Worm (Caenorhabditis elegans) whole organism, young adult: ENCODE measurements around the gene F56C3.10.
A peak's percentile ranks its signal among the peaks of the same experiment; 100 is the strongest.

Experiments used
- B0019.2 ChIP-seq: fragments of 200-800 bp; sonication (Bioruptor generic); conservative IDR thresholded peaks from 2 replicates; pipeline ENCODE4 v1.3.6; 2022; ENCODE audit warnings: missing genetic modification reagents, missing genetic modification characterization, missing compliant biosample characterization
- B0035.1 ChIP-seq: sonication (generic microtip); optimal IDR thresholded peaks from 2 replicates; lab custom pipeline; 2016; ENCODE audit warnings: missing genetic modification characterization, mild to moderate bottlenecking, missing compliant biosample characterization, missing genotype, missing genetic modification reagents
- C06A6.2 ChIP-seq: fragments of 200-800 bp; sonication (Bioruptor generic); conservative IDR thresholded peaks from 2 replicates; pipeline ENCODE4 v1.3.6; 2022; ENCODE audit warnings: missing genetic modification characterization, missing compliant biosample characterization
- D2030.7 ChIP-seq: fragments of 200-800 bp; sonication (Bioruptor generic); IDR thresholded peaks from 2 replicates; pipeline ENCODE4 v1.3.6; 2022; ENCODE audit warnings: missing genetic modification reagents, missing genetic modification characterization, missing compliant biosample characterization
- F39B2.1 ChIP-seq: fragments of 200-800 bp; sonication (Bioruptor generic); IDR thresholded peaks from 2 replicates; pipeline ENCODE4 v1.3.6; 2022; ENCODE audit warnings: missing genetic modification reagents, missing genetic modification characterization, missing compliant biosample characterization
- F57A8.1 ChIP-seq: fragments of 200-800 bp; sonication (Bioruptor generic); optimal IDR thresholded peaks from 2 replicates; lab custom pipeline; 2018; ENCODE audit warnings: mild to moderate bottlenecking, missing genetic modification characterization, moderate library complexity, missing compliant biosample characterization
- F57C9.4 ChIP-seq: sonication (generic microtip); optimal IDR thresholded peaks from 2 replicates; lab custom pipeline; 2017; ENCODE audit warnings: mild to moderate bottlenecking, missing genetic modification characterization, missing compliant biosample characterization
- Y53G8AR.9 ChIP-seq: fragments of 200-800 bp; sonication (Bioruptor generic); conservative IDR thresholded peaks from 2 replicates; pipeline ENCODE4 v1.3.6; 2022; ENCODE audit warnings: missing genetic modification reagents, missing genetic modification characterization, missing compliant biosample characterization
- akir-1 ChIP-seq: fragments of 200-800 bp; sonication (Bioruptor generic); optimal IDR thresholded peaks from 2 replicates; lab custom pipeline; 2018; ENCODE audit warnings: mild to moderate bottlenecking, missing genetic modification characterization, moderate library complexity, missing compliant biosample characterization
- aptf-3 ChIP-seq: fragments of 200-800 bp; sonication (Bioruptor generic); IDR thresholded peaks from 2 replicates; pipeline ENCODE4 v1.3.6; 2022; ENCODE audit warnings: missing genetic modification characterization, missing compliant biosample characterization
- athp-1 ChIP-seq: sonication (generic microtip); optimal IDR thresholded peaks from 2 replicates; lab custom pipeline; 2017; ENCODE audit warnings: mild to moderate bottlenecking, missing genetic modification characterization, missing compliant biosample characterization
- attf-5 ChIP-seq: fragments of 200-800 bp; sonication (Bioruptor generic); optimal IDR thresholded peaks from 2 replicates; lab custom pipeline; 2018; ENCODE audit warnings: mild to moderate bottlenecking, missing genetic modification characterization, missing compliant biosample characterization
- ccch-3 ChIP-seq: fragments of 200-800 bp; sonication (Bioruptor generic); optimal IDR thresholded peaks from 2 replicates; lab custom pipeline; 2018; ENCODE audit warnings: mild to moderate bottlenecking, missing genetic modification characterization, missing compliant biosample characterization
- cebp-1 ChIP-seq, 2 experiments: fragments of 200-800 bp in 1 of 2; sonication (Bioruptor generic) in 1 of 2; sonication (generic microtip) in 1 of 2; IDR thresholded peaks in 1 of 2; optimal IDR thresholded peaks in 1 of 2; 2 replicates each; pipeline versions ENCODE4 v1.3.6 to Lab custom; 2017 to 2022; ENCODE audit warnings: missing compliant biosample characterization in 2 of 2, missing genetic modification characterization in 2 of 2, mild to moderate bottlenecking in 1 of 2, missing genetic modification reagents in 1 of 2, moderate library complexity in 1 of 2
- ceh-100 ChIP-seq: fragments of 200-800 bp; sonication (Bioruptor generic); IDR thresholded peaks from 2 replicates; pipeline ENCODE4 v1.3.6; 2022; ENCODE audit warnings: missing genetic modification reagents, missing genetic modification characterization, missing compliant biosample characterization
- ceh-27 ChIP-seq: fragments of 200-800 bp; sonication (Bioruptor generic); optimal IDR thresholded peaks from 2 replicates; lab custom pipeline; 2018; ENCODE audit warnings: mild to moderate bottlenecking, missing genetic modification characterization, moderate library complexity, missing compliant biosample characterization
- dpff-1 ChIP-seq: sonication (generic microtip); optimal IDR thresholded peaks from 2 replicates; lab custom pipeline; 2017; ENCODE audit warnings: mild to moderate bottlenecking, missing genetic modification characterization, missing compliant biosample characterization
- egl-18 ChIP-seq: fragments of 200-800 bp; sonication (Bioruptor generic); IDR thresholded peaks from 2 replicates; pipeline ENCODE4 v1.3.6; 2022; ENCODE audit warnings: missing genetic modification reagents, missing genetic modification characterization, missing compliant biosample characterization
- egrh-3 ChIP-seq: fragments of 200-800 bp; sonication (Bioruptor generic); IDR thresholded peaks from 2 replicates; pipeline ENCODE4 v1.3.6; 2022; ENCODE audit warnings: missing genetic modification reagents, missing genetic modification characterization, missing compliant biosample characterization
- ekl-4 ChIP-seq: fragments of 200-800 bp; sonication (Bioruptor generic); IDR thresholded peaks from 2 replicates; pipeline ENCODE4 v1.3.6; 2022; ENCODE audit warnings: missing genetic modification reagents, missing genetic modification characterization, missing compliant biosample characterization
- hlh-26 ChIP-seq: fragments of 200-800 bp; sonication (Bioruptor generic); conservative IDR thresholded peaks from 2 replicates; pipeline ENCODE4 v1.3.6; 2022; ENCODE audit warnings: missing genetic modification reagents, missing genetic modification characterization, missing compliant biosample characterization
- hsf-1 ChIP-seq: fragments of 200-800 bp; sonication (Bioruptor generic); IDR thresholded peaks from 2 replicates; pipeline ENCODE4 v1.3.6; 2022; ENCODE audit warnings: missing genetic modification reagents, missing genetic modification characterization, missing compliant biosample characterization
- lag-1 ChIP-seq: fragments of 200-800 bp; sonication (Bioruptor generic); IDR thresholded peaks from 2 replicates; pipeline ENCODE4 v1.3.6; 2022; ENCODE audit warnings: missing genetic modification reagents, missing genetic modification characterization, missing compliant biosample characterization
- let-526 ChIP-seq: fragments of 200-800 bp; sonication (Bioruptor generic); IDR thresholded peaks from 2 replicates; pipeline ENCODE4 v1.3.6; 2022; ENCODE audit warnings: missing genetic modification reagents, missing genetic modification characterization, missing compliant biosample characterization
- let-607 ChIP-seq, 2 experiments: fragments of 200-800 bp in 1 of 2; sonication (Bioruptor generic) in 1 of 2; sonication (generic microtip) in 1 of 2; optimal IDR thresholded peaks; 2 replicates each; lab custom pipeline; 2016 to 2018; ENCODE audit warnings: mild to moderate bottlenecking in 2 of 2, missing compliant biosample characterization in 2 of 2, missing genetic modification characterization in 2 of 2, moderate library complexity in 2 of 2, missing genotype in 1 of 2
- lin-54 ChIP-seq: fragments of 200-800 bp; sonication (Bioruptor generic); optimal IDR thresholded peaks from 2 replicates; lab custom pipeline; 2018; ENCODE audit warnings: mild to moderate bottlenecking, missing genetic modification characterization, missing compliant biosample characterization
- lsl-1 ChIP-seq: fragments of 200-800 bp; sonication (Bioruptor generic); optimal IDR thresholded peaks from 2 replicates; lab custom pipeline; 2018; ENCODE audit warnings: mild to moderate bottlenecking, missing genetic modification characterization, moderate library complexity, missing compliant biosample characterization
- lsy-27 ChIP-seq: sonication (generic microtip); optimal IDR thresholded peaks from 2 replicates; lab custom pipeline; 2017; ENCODE audit warnings: missing genetic modification characterization, mild to moderate bottlenecking, missing compliant biosample characterization, antibody characterized with exemption, missing genotype, borderline replicate concordance; ENCODE audit not compliant: insufficient read depth
- mel-28 ChIP-seq: sonication (generic microtip); optimal IDR thresholded peaks from 2 replicates; lab custom pipeline; 2016; ENCODE audit warnings: borderline replicate concordance, mild to moderate bottlenecking, missing genetic modification characterization, missing compliant biosample characterization
- mes-4 ChIP-seq: sonication (generic microtip); optimal IDR thresholded peaks from 2 replicates; lab custom pipeline; 2016; ENCODE audit warnings: missing genotype, missing genetic modification characterization, missing compliant biosample characterization
- nfya-2 ChIP-seq: fragments of 200-800 bp; sonication (Bioruptor generic); IDR thresholded peaks from 2 replicates; pipeline ENCODE4 v1.3.6; 2022; ENCODE audit warnings: missing genetic modification reagents, missing genetic modification characterization, missing compliant biosample characterization
- nhr-120 ChIP-seq: fragments of 200-800 bp; sonication (Bioruptor generic); IDR thresholded peaks from 2 replicates; pipeline ENCODE4 v1.3.6; 2022; ENCODE audit warnings: missing genetic modification characterization, missing compliant biosample characterization
- nhr-179 ChIP-seq: sonication (generic microtip); optimal IDR thresholded peaks from 2 replicates; lab custom pipeline; 2016; ENCODE audit warnings: mild to moderate bottlenecking, missing genetic modification characterization, missing compliant biosample characterization
- pha-4 ChIP-seq: fragments of 150-350 bp; sonication (generic microtip); optimal IDR thresholded peaks from 2 replicates; lab custom pipeline; 2014; ENCODE audit warnings: missing biosample characterization, missing genetic modification reagents, missing genetic modification characterization
- rec-8 ChIP-seq, 2 experiments: sonication (generic microtip); optimal IDR thresholded peaks; 2 replicates each; lab custom pipeline; 2016; ENCODE audit warnings: mild to moderate bottlenecking in 2 of 2, missing genetic modification characterization in 2 of 2, missing genetic modification reagents in 2 of 2, missing genotype in 2 of 2, missing biosample characterization in 1 of 2, missing compliant biosample characterization in 1 of 2, moderate library complexity in 1 of 2
- sea-2 ChIP-seq: fragments of 200-800 bp; sonication (Bioruptor generic); IDR thresholded peaks from 2 replicates; pipeline ENCODE4 v1.3.6; 2022; ENCODE audit warnings: missing genetic modification characterization, missing compliant biosample characterization
- snpc-1.1 ChIP-seq: sonication (generic microtip); optimal IDR thresholded peaks from 2 replicates; lab custom pipeline; 2017; ENCODE audit warnings: missing genetic modification characterization, mild to moderate bottlenecking, missing compliant biosample characterization, antibody characterized with exemption, moderate library complexity, missing genotype, missing genetic modification reagents; ENCODE audit not compliant: insufficient read depth
- snpc-4 ChIP-seq, 5 experiments: fragments of 150-350 bp in 1 of 5; sonication (generic microtip) in 4 of 5; optimal IDR thresholded peaks; 2 replicates each; lab custom pipeline; 2014 to 2018; ENCODE audit warnings: missing genetic modification characterization in 5 of 5, missing biosample characterization in 3 of 5, antibody characterized with exemption in 2 of 5, mild to moderate bottlenecking in 2 of 5, missing compliant biosample characterization in 2 of 5, missing genotype in 2 of 5, moderate library complexity in 2 of 5, missing genetic modification reagents in 1 of 5
- somi-1 ChIP-seq: fragments of 200-800 bp; sonication (Bioruptor generic); optimal IDR thresholded peaks from 2 replicates; lab custom pipeline; 2018; ENCODE audit warnings: mild to moderate bottlenecking, missing genetic modification characterization, missing compliant biosample characterization
- tbp1 ChIP-seq: fragments of 200-800 bp; sonication (Bioruptor generic); optimal IDR thresholded peaks from 2 replicates; lab custom pipeline; 2018; ENCODE audit warnings: mild to moderate bottlenecking, missing genetic modification characterization, missing compliant biosample characterization
- tbx-9 ChIP-seq: sonication (generic microtip); optimal IDR thresholded peaks from 2 replicates; lab custom pipeline; 2016; ENCODE audit warnings: borderline replicate concordance, missing genetic modification characterization, inconsistent platforms, missing compliant biosample characterization
- zim-3 ChIP-seq: sonication (generic microtip); optimal IDR thresholded peaks from 2 replicates; lab custom pipeline; 2017; ENCODE audit warnings: mild to moderate bottlenecking, missing genetic modification characterization, moderate library complexity, missing compliant biosample characterization
- ztf-26 ChIP-seq: sonication (generic microtip); optimal IDR thresholded peaks from 2 replicates; lab custom pipeline; 2017; ENCODE audit warnings: missing genetic modification characterization, missing compliant biosample characterization

Gene F56C3.10

ce11 chrX:1358295-1358694 lies 23.2 kb downstream of the F56C3.10 start, which contains the start of gene F56C3.3:
F56C3.3 (minus strand) TSS chrX:1358395.
- no peak for TF ChIP-seq B0019.2 (GFP tag; lab: Robert Waterston, UW)
- no peak for TF ChIP-seq snpc-1.1 (tag; lab: Kevin White, UChicago)
- TF ChIP-seq egrh-3 (GFP tag; lab: Robert Waterston, UW), result no peak
- TF ChIP-seq somi-1 (GFP tag; lab: Kevin White, UChicago), result no peak
- no peak for TF ChIP-seq F57C9.4 (tag; lab: Kevin White, UChicago)
- TF ChIP-seq cebp-1 (GFP tag; IDR thresholded peaks at IDR 0.05; lab: Robert Waterston, UW), result no peak
- no peak for TF ChIP-seq cebp-1 (tag; optimal IDR thresholded peaks at IDR 0.05; lab: Kevin White, UChicago)
- TF ChIP-seq F57A8.1 (GFP tag; lab: Kevin White, UChicago), result no peak
- TF ChIP-seq let-526 (GFP tag; lab: Robert Waterston, UW), result no peak
- no peak for TF ChIP-seq ceh-100 (GFP tag; lab: Robert Waterston, UW)
- TF ChIP-seq tbp1, result no peak
- TF ChIP-seq snpc-4 (GFP tag; optimal IDR thresholded peaks at IDR 0.05; lab: Kevin White, UChicago), result no peak
- TF ChIP-seq snpc-4 (tag; optimal IDR thresholded peaks at IDR 0.05; lab: Kevin White, UChicago), result no peak
- no peak for TF ChIP-seq hlh-26
- no peak for TF ChIP-seq D2030.7 (GFP tag; lab: Robert Waterston, UW)
- no peak for TF ChIP-seq lag-1 (GFP tag; lab: Robert Waterston, UW)
- TF ChIP-seq ceh-27 (GFP tag; lab: Kevin White, UChicago), result no peak
- no peak for TF ChIP-seq akir-1 (GFP tag; lab: Kevin White, UChicago)
- no peak for TF ChIP-seq hsf-1 (GFP tag; lab: Robert Waterston, UW)
- TF ChIP-seq mel-28 (tag; lab: Kevin White, UChicago), result no peak
- TF ChIP-seq C06A6.2 (GFP tag; lab: Robert Waterston, UW), result no peak
- no peak for TF ChIP-seq tbx-9 (tag; lab: Kevin White, UChicago)
- TF ChIP-seq, all 124 proteins: peak for 0

DNA sequence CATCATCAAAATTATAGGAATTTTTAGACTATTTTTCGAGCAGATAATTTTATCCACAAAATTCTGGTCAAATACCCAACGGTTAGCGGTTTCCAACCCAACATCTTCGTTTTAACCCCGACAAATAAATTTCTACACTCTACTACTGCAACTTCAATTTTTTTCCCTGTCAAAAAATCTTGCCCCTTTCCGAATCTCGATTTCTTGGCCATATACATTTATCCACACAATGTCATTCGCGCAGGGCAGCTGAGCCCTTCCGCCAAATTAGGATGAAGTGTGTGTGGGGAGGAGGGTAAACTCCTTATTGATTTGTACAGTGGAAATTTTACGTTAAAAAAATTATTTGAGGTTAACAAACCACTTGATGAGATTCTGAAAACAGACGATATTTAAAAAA lies 36.6 kb downstream of the F56C3.10 start:
- TF ChIP-seq ceh-100 (GFP tag; lab: Robert Waterston, UW) (peak; percentile 28; the same call in 1 of the 2 replicates), aptf-3 (no peak), zim-3 (no peak), dpff-1 (tag; lab: Kevin White, UChicago) (peak; percentile 62), attf-5 (no peak), C06A6.2 (GFP tag; lab: Robert Waterston, UW) (peak; percentile 92), egl-18 (GFP tag; lab: Robert Waterston, UW) (peak; percentile 87), lag-1 (GFP tag; lab: Robert Waterston, UW) (0 out of 2 replicates have a peak, but pooled peaks have one; percentile 29), F39B2.1 (GFP tag; lab: Robert Waterston, UW) (no peak), nhr-120 (GFP tag; lab: Robert Waterston, UW) (0 out of 2 replicates have a peak, but pooled peaks have one; percentile 54), akir-1 (GFP tag; lab: Kevin White, UChicago) (peak; percentile 86), sea-2 (GFP tag; lab: Robert Waterston, UW) (no peak), let-607 (tag; optimal IDR thresholded peaks at IDR 0.05; lab: Kevin White, UChicago) (peak; percentile 43 to 90), B0019.2 (GFP tag; lab: Robert Waterston, UW) (no peak), Y53G8AR.9 (GFP tag; lab: Robert Waterston, UW) (peak; percentile 93), pha-4 (peak; percentile 95), nhr-179 (peak; percentile 82), mes-4 (tag; lab: Kevin White, UChicago) (no peak), somi-1 (GFP tag; lab: Kevin White, UChicago) (peak; percentile 88), snpc-1.1 (tag; lab: Kevin White, UChicago) (no peak), lin-54 (GFP tag; lab: Kevin White, UChicago) (peak; percentile 85), lsy-27 (peak; percentile 50), tbx-9 (tag; lab: Kevin White, UChicago) (no peak), rec-8 (tag; optimal IDR thresholded peaks at IDR 0.05; lab: Kevin White, UChicago) (peak in 1 of 2 experiments; percentile 45), lsl-1 (GFP tag; lab: Kevin White, UChicago) (no peak), athp-1 (tag; lab: Kevin White, UChicago) (no peak), ekl-4 (GFP tag; lab: Robert Waterston, UW) (peak; percentile 82), B0035.1 (peak; percentile 90), ztf-26 (tag; lab: Kevin White, UChicago) (peak; percentile 98), ccch-3 (GFP tag; lab: Kevin White, UChicago) (peak; percentile 58), nfya-2 (no peak)
